Fruit fly (Drosophila melanogaster): ENCODE measurements around the gene Rap1.
A peak's percentile ranks its signal among the peaks of the same experiment; 100 is the strongest.

Rap1 gene

dm6 chr3L:1886125-1886544, 24.1 kb upstream of the Rap1 start (continued):
- TF ChIP-seq CG9437 (GFP tag; optimal IDR thresholded peaks at IDR 0.05) (peak; percentile 72), CG7928 (GFP tag; optimal IDR thresholded peaks at IDR 0.05) (no peak), rib (GFP tag; IDR thresholded peaks at IDR 0.05) (peak; percentile 26; the same call in 1 of the 2 replicates), CG16813 (GFP tag; IDR thresholded peaks at IDR 0.05; ENCODE audit: partially characterized antibody) (no peak), p53 (GFP tag; optimal IDR thresholded peaks at IDR 0.05) (peak; percentile 54), scrt (GFP tag; optimal IDR thresholded peaks at IDR 0.05) (peak; percentile 48), CG11504 (tag; optimal IDR thresholded peaks at IDR 0.05) (peak; percentile 91), nau (GFP tag; optimal IDR thresholded peaks at IDR 0.05) (peak; percentile 28), Tbp (GFP tag; optimal IDR thresholded peaks at IDR 0.05) (no peak), org-1 (GFP tag; optimal IDR thresholded peaks at IDR 0.05) (peak; percentile 72), Sox102F (GFP tag; optimal IDR thresholded peaks at IDR 0.05) (peak; percentile 91), CG5180 (GFP tag; optimal IDR thresholded peaks at IDR 0.05) (peak; percentile 75), CG4282 (GFP tag; optimal IDR thresholded peaks at IDR 0.05) (peak; percentile 67), Drgx (GFP tag; IDR thresholded peaks at IDR 0.05) (peak; percentile 99), dati (GFP tag; IDR thresholded peaks at IDR 0.05) (0 out of 2 replicates have a peak, but pooled peaks have one; percentile 40), CG32532 (GFP tag; IDR thresholded peaks at IDR 0.05) (no peak; the same call in 1 of the 2 replicates), fru (optimal IDR thresholded peaks at IDR 0.05) (no peak), sim (GFP tag; IDR thresholded peaks at IDR 0.05) (peak; percentile 82), caup (GFP tag; optimal IDR thresholded peaks at IDR 0.05; ENCODE audit: severe bottlenecking) (peak; percentile 40), CG3407 (GFP tag; optimal IDR thresholded peaks at IDR 0.05) (peak; percentile 77), MBD-R2 (GFP tag; IDR thresholded peaks at IDR 0.05) (no peak), CG8089 (GFP tag; optimal IDR thresholded peaks at IDR 0.05) (peak; percentile 79), lmd (GFP tag; IDR thresholded peaks at IDR 0.05) (peak; percentile 75), CG13624 (GFP tag; optimal IDR thresholded peaks at IDR 0.05) (peak; percentile 58), E2f2 (GFP tag; IDR thresholded peaks at IDR 0.05) (peak; percentile 54; the same call in 1 of the 2 replicates), CG30403 (GFP tag; optimal IDR thresholded peaks at IDR 0.05) (peak; percentile 78), CG12104 (GFP tag; optimal IDR thresholded peaks at IDR 0.05) (peak; percentile 55), mld (GFP tag; IDR thresholded peaks at IDR 0.05; ENCODE audit: partially characterized antibody) (no peak), CG9727 (GFP tag; optimal IDR thresholded peaks at IDR 0.05) (peak; percentile 91), CG12219 (GFP tag; optimal IDR thresholded peaks at IDR 0.05) (peak; percentile 76), sob (GFP tag; IDR thresholded peaks at IDR 0.05) (peak; percentile 73; the same call in 1 of the 2 replicates), amos (GFP tag; IDR thresholded peaks at IDR 0.05; ENCODE audit: partially characterized antibody) (no peak), CG9609 (GFP tag; optimal IDR thresholded peaks at IDR 0.05) (peak; percentile 79), CG4360 (GFP tag; IDR thresholded peaks at IDR 0.05) (peak; percentile 90), tup (GFP tag; optimal IDR thresholded peaks at IDR 0.05) (no peak), knrl (GFP tag; IDR thresholded peaks at IDR 0.05; ENCODE audit: partially characterized antibody) (no peak), CG12942 (GFP tag; optimal IDR thresholded peaks at IDR 0.05) (peak; percentile 65), CG9876 (GFP tag; optimal IDR thresholded peaks at IDR 0.05) (peak; percentile 52), Ssrp (tag; optimal IDR thresholded peaks at IDR 0.05) (peak; percentile 88), CG10543 (GFP tag; optimal IDR thresholded peaks at IDR 0.05) (no peak), toy (GFP tag; IDR thresholded peaks at IDR 0.05) (no peak), gce (GFP tag; IDR thresholded peaks at IDR 0.05) (peak; percentile 75; the same call in 2 of the 3 replicates), CG11085 (GFP tag; IDR thresholded peaks at IDR 0.05) (no peak; the same call in 1 of the 2 replicates), Blimp-1 (GFP tag; optimal IDR thresholded peaks at IDR 0.05) (peak; percentile 83), Doc3 (GFP tag; IDR thresholded peaks at IDR 0.05; ENCODE audit: partially characterized antibody) (no peak), tna (GFP tag; IDR thresholded peaks at IDR 0.05; ENCODE audit: partially characterized antibody) (no peak), CG15601 (tag; optimal IDR thresholded peaks at IDR 0.05) (peak; percentile 70), Fer2 (tag; optimal IDR thresholded peaks at IDR 0.05) (peak; percentile 25), CG18476 (GFP tag; optimal IDR thresholded peaks at IDR 0.05) (peak; percentile 77), Xbp1 (GFP tag; optimal IDR thresholded peaks at IDR 0.05) (peak; percentile 89)

Data from whole organism, embryonic.